Fruit fly (Drosophila melanogaster): ENCODE measurements around the gene CG14710.

dm6 chr3R:11612467-11612866 is 7.4 kb upstream of the CG14710 start:
- TF ChIP-seq Snoo (tag; optimal IDR thresholded peaks at IDR 0.05): no peak
- no peak for TF ChIP-seq CG15710 (tag; optimal IDR thresholded peaks at IDR 0.05)
- TF ChIP-seq D1 (tag; optimal IDR thresholded peaks at IDR 0.05): no peak
- no peak for TF ChIP-seq CG8159 (tag; optimal IDR thresholded peaks at IDR 0.05)
- no peak for TF ChIP-seq CG17806 (tag; optimal IDR thresholded peaks at IDR 0.05)
- TF ChIP-seq CG9948 (tag; optimal IDR thresholded peaks at IDR 0.05): no peak
- no peak for TF ChIP-seq Pif1A (GFP tag; optimal IDR thresholded peaks at IDR 0.05)

All from whole organism, pupa.